Worm (Caenorhabditis elegans): ENCODE data around the gene har-1.

har-1 gene

ce11 chrIII:4190241-4190640, 38.4 kb downstream of the har-1 start, which contains the start of gene spp-28:
Gene spp-28, minus strand, starts transcription at chrIII:4190341.
- TF ChIP-seq unc-62 (GFP tag; optimal IDR thresholded peaks at IDR 0.05): no peak

ce11 chrIII:4191091-4191638, 39.3 kb downstream of the har-1 start, which contains the start of gene dnj-16:
Gene dnj-16, plus strand, starts transcription at chrIII:4191141.
- no peak for TF ChIP-seq unc-62 (GFP tag; optimal IDR thresholded peaks at IDR 0.05)

ce11 chrIII:4193659-4194103, 41.8 kb downstream of the har-1 start, which contains the start of gene xbp-1:
Gene xbp-1, plus strand, starts transcription at chrIII:4193809.
- no peak for TF ChIP-seq unc-62 (GFP tag; optimal IDR thresholded peaks at IDR 0.05)

- TF ChIP-seq unc-62 (GFP tag; optimal IDR thresholded peaks at IDR 0.05): no peak
Measured at ce11 chrIII:4194349-4195110, 42.7 kb downstream of the har-1 start.

ce11 chrIII:4195306-4196008, 43.6 kb downstream of the har-1 start:
- no peak for TF ChIP-seq unc-62 (GFP tag; optimal IDR thresholded peaks at IDR 0.05)

ce11 chrIII:4196301-4196987, 44.6 kb downstream of the har-1 start:
- TF ChIP-seq unc-62 (GFP tag; optimal IDR thresholded peaks at IDR 0.05): no peak

- TF ChIP-seq unc-62 (GFP tag; optimal IDR thresholded peaks at IDR 0.05): no peak
Measured at ce11 chrIII:4196988-4197384, 45.1 kb downstream of the har-1 start, which contains the start of gene asd-1. Gene asd-1, plus strand, starts transcription at chrIII:4197285.
